Worm (Caenorhabditis elegans) whole organism, L4/young adult: ENCODE results near the gene srz-94.

ENCODE experiments used
- W03F9.2 ChIP-seq: fragments of 150-350 bp; optimal IDR thresholded peaks from 2 replicates; lab custom pipeline; 2014; ENCODE audit warnings: missing biosample characterization, missing genetic modification characterization
- dao-5 ChIP-seq: sonication (generic microtip); optimal IDR thresholded peaks from 2 replicates; lab custom pipeline; 2016; ENCODE audit warnings: missing genotype, missing genetic modification characterization, moderate library complexity, missing compliant biosample characterization
- him-1 ChIP-seq: sonication (generic microtip); optimal IDR thresholded peaks from 2 replicates; lab custom pipeline; 2016; ENCODE audit warnings: missing genotype, missing genetic modification reagents, missing genetic modification characterization, missing compliant biosample characterization

Gene srz-94

ce11 chrV:17022613-17023322 lies 13.0 kb downstream of the srz-94 start, which contains the start of the genes F49H6.8 and F49H6.5:
Gene F49H6.8 (minus strand): TSS chrV:17022663.
Gene F49H6.5 (plus strand): TSS chrV:17023241.
- no peak for TF ChIP-seq him-1 (tag; lab: Kevin White, UChicago)
- no peak for TF ChIP-seq W03F9.2 (tag; lab: Kevin White, UChicago)
- no peak for TF ChIP-seq dao-5

ce11 chrV:17021361-17021760 lies 14.4 kb downstream of the srz-94 start, which contains the start of gene F49H6.12:
Gene F49H6.12 (minus strand): TSS chrV:17021461.
- no peak for TF ChIP-seq W03F9.2 (tag; lab: Kevin White, UChicago)

ce11 chrV:17019690-17020089 lies 16.1 kb downstream of the srz-94 start, which contains the start of gene F49H6.17:
Gene F49H6.17 (plus strand): TSS chrV:17019990.
- TF ChIP-seq him-1 (tag; lab: Kevin White, UChicago) (no peak), W03F9.2 (tag; lab: Kevin White, UChicago) (no peak), dao-5 (no peak)

- TF ChIP-seq dao-5: no peak
- TF ChIP-seq him-1 (tag; lab: Kevin White, UChicago): no peak
- no peak for TF ChIP-seq W03F9.2 (tag; lab: Kevin White, UChicago)
Measured at ce11 chrV:17016787-17017186, 19.0 kb downstream of the srz-94 start, which contains the start of gene srh-97. Gene srh-97 (plus strand): TSS chrV:17017087.

- TF ChIP-seq dao-5: no peak
- TF ChIP-seq him-1 (tag; lab: Kevin White, UChicago): no peak
- no peak for TF ChIP-seq W03F9.2 (tag; lab: Kevin White, UChicago)
Measured at ce11 chrV:17014050-17014449, 21.7 kb downstream of the srz-94 start, which contains the start of gene clc-13. Gene clc-13 (plus strand): TSS chrV:17014408.

DNA sequence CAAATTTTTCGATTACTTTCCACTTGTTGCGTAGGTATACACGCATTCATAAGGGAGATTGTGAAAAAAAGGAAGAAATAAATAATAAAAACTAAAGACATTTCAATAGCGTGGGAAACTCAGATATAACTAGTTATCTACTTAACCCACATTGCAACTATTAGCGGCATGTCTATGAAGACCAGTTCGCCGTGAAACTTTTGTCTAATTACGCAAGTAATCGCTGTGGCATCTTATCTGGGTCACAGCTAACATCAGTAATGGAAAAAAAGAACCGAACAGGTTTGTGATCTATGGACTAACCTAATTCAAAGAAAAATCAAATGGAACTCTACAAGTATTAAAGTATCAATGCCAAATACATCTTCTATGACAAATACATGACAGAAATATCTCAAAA lies 22.5 kb downstream of the srz-94 start, which contains the start of gene clec-241:
Gene clec-241 (minus strand): TSS at position 101 of the 400 bp plus-strand sequence.
- no peak for TF ChIP-seq him-1 (tag; lab: Kevin White, UChicago)
- no peak for TF ChIP-seq W03F9.2 (tag; lab: Kevin White, UChicago)
- TF ChIP-seq dao-5: no peak

ce11 chrV:17009342-17010064 lies 26.2 kb downstream of the srz-94 start, which contains the start of the genes clc-12 and clec-240:
Gene clc-12 (minus strand): TSS chrV:17009388.
Gene clec-240 (plus strand): TSS chrV:17010014.
- TF ChIP-seq him-1 (tag; lab: Kevin White, UChicago): no peak
- no peak for TF ChIP-seq W03F9.2 (tag; lab: Kevin White, UChicago)
- no peak for TF ChIP-seq dao-5

- TF ChIP-seq W03F9.2 (tag; lab: Kevin White, UChicago) (no peak), dao-5 (no peak), him-1 (tag; lab: Kevin White, UChicago) (no peak)
Measured at ce11 chrV:17008302-17008701, 27.4 kb downstream of the srz-94 start, which contains the start of gene sri-69. Gene sri-69 (minus strand): TSS chrV:17008402.

DNA sequence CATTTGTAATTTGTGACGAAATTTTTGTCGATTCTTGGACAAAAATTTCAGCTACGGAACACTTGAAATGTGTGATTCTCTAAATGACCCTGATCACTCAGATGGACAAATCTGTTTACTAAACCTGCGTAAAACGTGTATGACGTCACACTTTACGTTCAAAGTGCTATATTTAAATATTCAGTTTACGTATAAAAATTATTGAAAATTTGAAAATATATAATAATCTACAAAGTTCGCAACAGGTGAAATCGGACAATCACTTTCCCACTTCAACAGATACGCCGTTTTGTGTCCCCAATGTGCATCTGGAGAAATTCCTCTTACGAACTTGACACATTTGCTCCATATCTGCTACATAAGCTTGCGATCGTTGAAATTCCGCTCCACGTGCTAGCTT lies 30.6 kb downstream of the srz-94 start, which contains the start of gene srh-131:
Gene srh-131 (plus strand): TSS at position 301 of the 400 bp plus-strand sequence.
- no peak for TF ChIP-seq W03F9.2 (tag; lab: Kevin White, UChicago)

DNA sequence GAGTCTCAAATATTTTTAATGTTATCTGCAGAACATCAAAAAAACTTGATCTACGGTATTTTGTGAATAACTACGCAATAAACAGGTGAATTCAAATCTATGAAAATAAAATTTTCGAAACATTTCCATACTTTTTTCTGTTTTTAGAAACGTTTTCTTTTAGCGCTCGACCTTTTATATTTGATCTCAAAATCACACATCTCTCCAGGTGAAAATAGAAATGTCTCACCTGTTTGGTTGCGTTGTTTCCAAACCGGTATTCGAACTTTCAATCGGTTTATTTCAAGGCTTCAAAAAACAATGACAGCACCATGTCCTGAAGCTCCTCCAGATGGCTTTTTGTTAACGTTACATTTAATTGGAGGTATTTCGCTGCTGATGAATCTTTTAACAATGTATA lies 34.6 kb downstream of the srz-94 start, which contains the start of gene sri-9:
Gene sri-9 (plus strand): TSS at position 301 of the 400 bp plus-strand sequence.
- TF ChIP-seq W03F9.2 (tag; lab: Kevin White, UChicago) (no peak), dao-5 (no peak), him-1 (tag; lab: Kevin White, UChicago) (no peak)

ce11 chrV:17000635-17001034 lies 35.1 kb downstream of the srz-94 start:
- TF ChIP-seq W03F9.2 (tag; lab: Kevin White, UChicago) (no peak), him-1 (tag; lab: Kevin White, UChicago) (no peak), dao-5 (no peak)

DNA sequence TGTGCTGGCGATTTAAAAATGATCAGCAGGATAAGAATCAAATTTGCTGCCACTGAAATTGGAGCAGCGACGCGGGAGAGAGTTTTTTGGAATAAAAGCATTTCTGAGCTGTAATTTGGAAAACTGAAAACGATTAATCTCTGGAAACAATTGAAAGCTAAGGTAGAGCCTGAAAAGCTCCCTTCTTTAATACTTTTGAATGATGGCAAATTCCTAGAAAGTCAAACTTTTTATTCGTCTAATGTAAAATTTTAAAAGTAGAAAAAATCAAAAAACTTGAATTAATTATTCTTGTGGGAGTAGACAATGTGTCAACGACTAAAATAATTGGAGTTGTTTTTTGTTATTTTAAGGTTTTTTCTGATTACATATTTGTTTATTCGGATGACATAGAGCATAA lies 35.5 kb downstream of the srz-94 start, which contains the start of gene str-217:
Gene str-217 (minus strand): TSS at position 101 of the 400 bp plus-strand sequence.
- no peak for TF ChIP-seq W03F9.2 (tag; lab: Kevin White, UChicago)
- TF ChIP-seq dao-5: no peak
- TF ChIP-seq him-1 (tag; lab: Kevin White, UChicago): no peak

DNA sequence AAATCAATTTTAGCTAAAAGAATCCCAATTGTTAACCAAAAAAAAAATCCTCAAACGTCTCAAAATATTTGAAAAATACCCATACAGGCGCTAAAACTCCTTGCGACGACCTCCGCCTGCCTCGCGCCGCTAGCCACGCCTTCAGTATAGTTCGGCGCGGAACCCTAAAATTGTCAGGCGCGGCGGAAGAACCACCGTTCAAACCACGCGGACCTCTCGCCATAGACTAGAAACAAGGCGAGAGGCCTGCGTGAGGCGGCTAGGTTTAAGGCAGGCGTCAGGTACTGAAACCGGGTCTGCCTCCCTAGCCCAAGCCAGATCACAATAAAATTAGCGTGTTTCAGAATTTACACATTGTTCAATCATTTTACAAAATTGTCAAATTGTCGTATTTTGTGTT lies 43.4 kb downstream of the srz-94 start:
- TF ChIP-seq W03F9.2 (tag; lab: Kevin White, UChicago): no peak
- no peak for TF ChIP-seq him-1 (tag; lab: Kevin White, UChicago)

DNA sequence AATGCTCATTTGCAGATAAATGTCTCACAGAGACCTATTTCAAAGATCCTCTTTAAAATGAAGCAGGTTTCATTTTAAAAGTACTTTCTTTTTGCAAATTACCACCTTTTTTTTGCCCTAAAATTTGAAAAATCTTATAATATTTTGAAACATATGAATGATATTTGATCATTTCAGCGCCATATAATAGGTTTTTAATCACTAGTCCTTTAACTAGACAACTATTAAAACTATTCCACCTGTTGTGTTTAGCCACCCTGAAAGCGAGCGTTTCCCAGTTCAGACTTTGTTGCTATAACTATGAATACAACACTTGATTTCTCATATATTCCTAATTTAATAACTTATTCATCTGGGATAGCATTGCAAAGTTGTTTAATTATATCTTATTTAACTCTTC lies 44.0 kb downstream of the srz-94 start, which contains the start of gene srz-95:
Gene srz-95 (plus strand): TSS at position 301 of the 400 bp plus-strand sequence.
- TF ChIP-seq dao-5: no peak
- no peak for TF ChIP-seq him-1 (tag; lab: Kevin White, UChicago)
- TF ChIP-seq W03F9.2 (tag; lab: Kevin White, UChicago): no peak
